Worm (Caenorhabditis elegans): ENCODE results near the gene mutd-1.
A peak's percentile ranks its signal among the peaks of the same experiment; 100 is the strongest.

mutd-1 gene

DNA sequence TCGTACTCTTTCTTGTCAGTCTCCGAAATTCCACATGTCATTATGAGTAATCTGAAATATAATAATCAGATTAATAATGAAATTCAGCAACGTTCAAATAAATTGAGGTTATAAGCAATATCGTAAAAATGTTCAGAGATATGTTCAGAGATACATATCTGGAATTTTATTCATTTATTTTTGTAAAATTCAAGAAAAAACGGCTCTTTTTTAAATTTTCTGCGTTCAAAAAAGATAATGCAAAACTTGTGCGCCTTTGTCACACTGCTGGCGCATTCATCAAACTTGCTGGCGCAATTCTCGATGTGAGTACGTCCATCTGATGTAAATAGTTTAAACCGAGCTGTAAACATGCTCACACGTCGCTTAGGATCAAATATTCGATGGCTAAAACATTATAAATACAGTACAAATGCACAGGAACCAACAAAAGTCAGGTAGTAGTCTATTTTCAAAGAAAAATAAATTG lies 30.6 kb downstream of the mutd-1 start, which contains the start of the genes rde-8 and ZC477.3 (continued):
- no peak for TF ChIP-seq tag-97 (GFP tag; IDR thresholded peaks at IDR 0.05)
- TF ChIP-seq skn-1 (tag; optimal IDR thresholded peaks at IDR 0.05): no peak
- peak in 1 of 2 experiments; percentile 67 for TF ChIP-seq daf-16 (GFP tag; optimal IDR thresholded peaks at IDR 0.05)
- peak; percentile 68 for TF ChIP-seq daf-16 (tag; optimal IDR thresholded peaks at IDR 0.05)
- TF ChIP-seq dmd-9 (GFP tag; IDR thresholded peaks at IDR 0.05): no peak
- no peak for TF ChIP-seq zip-2 (tag; optimal IDR thresholded peaks at IDR 0.05)
- no peak; the same call in 1 of the 2 replicates for TF ChIP-seq T26A8.4 (GFP tag; IDR thresholded peaks at IDR 0.05)
- peak in 1 of 2 experiments; percentile 64 for TF ChIP-seq unc-62 (GFP tag; optimal IDR thresholded peaks at IDR 0.05 in 1 of 2)
- TF ChIP-seq unc-62 (tag; optimal IDR thresholded peaks at IDR 0.05): no peak
- no peak for TF ChIP-seq nhr-10 (tag; optimal IDR thresholded peaks at IDR 0.05)
- TF ChIP-seq lin-1 (GFP tag; IDR thresholded peaks at IDR 0.05): no peak
- no peak for TF ChIP-seq Y5F2A.4 (GFP tag; optimal IDR thresholded peaks at IDR 0.05)
- TF ChIP-seq F49E8.2 (tag; optimal IDR thresholded peaks at IDR 0.05; ENCODE audit: borderline replicate concordance): no peak
- TF ChIP-seq ceh-20 (GFP tag; IDR thresholded peaks at IDR 0.05): no peak
- TF ChIP-seq hmg-1.1 (GFP tag; IDR thresholded peaks at IDR 0.05): 0 out of 2 replicates have a peak, but pooled peaks have one; percentile 60
- TF ChIP-seq lim-7 (GFP tag; IDR thresholded peaks at IDR 0.05): no peak

DNA sequence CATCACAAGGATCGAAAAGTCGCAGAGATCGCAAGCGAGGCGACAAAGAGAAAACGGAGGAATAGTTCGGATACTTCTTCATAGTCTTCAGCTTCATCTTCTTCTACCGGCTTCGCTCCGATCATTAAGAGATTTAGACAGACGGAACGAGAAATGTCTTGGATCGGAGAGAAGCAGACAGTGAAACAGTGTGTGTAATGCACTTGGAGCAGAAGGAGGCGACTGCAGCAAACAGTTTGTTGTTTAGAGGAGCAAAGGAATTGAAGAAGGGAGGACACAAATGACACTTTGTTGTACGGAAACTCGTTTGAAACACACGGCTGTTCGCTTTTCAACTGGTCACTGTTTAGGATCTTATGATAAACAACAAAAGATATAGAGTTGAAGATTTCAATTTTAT lies 34.5 kb downstream of the mutd-1 start:
- TF ChIP-seq egl-27 (tag; optimal IDR thresholded peaks at IDR 0.05) (no peak), mdt-29 (GFP tag; IDR thresholded peaks at IDR 0.05) (no peak), egl-43 (GFP tag; IDR thresholded peaks at IDR 0.05) (no peak), madf-9 (GFP tag; conservative IDR thresholded peaks at IDR 0.05) (no peak), lin-1 (GFP tag; IDR thresholded peaks at IDR 0.05) (no peak), ceh-20 (GFP tag; IDR thresholded peaks at IDR 0.05) (no peak), nhr-25 (tag; optimal IDR thresholded peaks at IDR 0.05; ENCODE audit: borderline replicate concordance, insufficient read depth) (no peak), spr-1 (tag; optimal IDR thresholded peaks at IDR 0.05) (no peak), nhr-28 (tag; optimal IDR thresholded peaks at IDR 0.05) (peak; percentile 8), lsy-2 (tag; optimal IDR thresholded peaks at IDR 0.05) (peak in 1 of 2 experiments; percentile 34), zip-11 (GFP tag; IDR thresholded peaks at IDR 0.05) (no peak), daf-16 (GFP tag; optimal IDR thresholded peaks at IDR 0.05) (peak in 1 of 2 experiments; percentile 90), daf-16 (tag; optimal IDR thresholded peaks at IDR 0.05) (peak; percentile 58), dmd-9 (GFP tag; IDR thresholded peaks at IDR 0.05) (no peak), set-16 (GFP tag; IDR thresholded peaks at IDR 0.05) (no peak), skn-1 (tag; optimal IDR thresholded peaks at IDR 0.05) (no peak), jun-1 (tag; optimal IDR thresholded peaks at IDR 0.05) (no peak), tra-1 (GFP tag; IDR thresholded peaks at IDR 0.05) (0 out of 2 replicates have a peak, but pooled peaks have one; percentile 17), unc-39 (tag; optimal IDR thresholded peaks at IDR 0.05) (no peak), nhr-42 (GFP tag; IDR thresholded peaks at IDR 0.05) (no peak), hmg-1.1 (GFP tag; IDR thresholded peaks at IDR 0.05) (peak; percentile 31; the same call in 1 of the 2 replicates), pha-4 (GFP tag; IDR thresholded peaks at IDR 0.05) (no peak), pha-4 (tag; optimal IDR thresholded peaks at IDR 0.05) (peak; percentile 10), ztf-11 (tag; optimal IDR thresholded peaks at IDR 0.05) (no peak), hif-1 (tag; optimal IDR thresholded peaks at IDR 0.05) (no peak), unc-62 (GFP tag; optimal IDR thresholded peaks at IDR 0.05 in 1 of 2) (peak in 1 of 2 experiments; percentile 38), unc-62 (tag; optimal IDR thresholded peaks at IDR 0.05) (no peak), dmd-6 (GFP tag; IDR thresholded peaks at IDR 0.05) (peak; percentile 20; the same call in 1 of the 2 replicates), ZK546.5 (tag; optimal IDR thresholded peaks at IDR 0.05) (no peak), dpl-1 (GFP tag; optimal IDR thresholded peaks at IDR 0.05) (no peak), hlh-11 (tag; optimal IDR thresholded peaks at IDR 0.05) (peak; percentile 73), nhr-48 (tag; optimal IDR thresholded peaks at IDR 0.05) (no peak), nhr-11 (tag; optimal IDR thresholded peaks at IDR 0.05) (peak; percentile 37), nhr-77 (tag; optimal IDR thresholded peaks at IDR 0.05) (no peak), mes-2 (tag; optimal IDR thresholded peaks at IDR 0.05; ENCODE audit: poor library complexity, severe bottlenecking) (peak; percentile 55)
